Fruit fly (Drosophila melanogaster) whole organism, embryonic: Measurements from ENCODE around the gene CG11679.

Experiments
- Ada2b ChIP-seq: fragments of 200-800 bp; sonication (Bioruptor generic); IDR thresholded peaks from 2 replicates; pipeline ENCODE4 v1.3.6; 2022; ENCODE audit warnings: missing biosample characterization, missing genetic modification characterization
- CG10431 ChIP-seq: fragments of 200-800 bp; sonication (Bioruptor generic); optimal IDR thresholded peaks from 3 replicates; lab custom pipeline; 2018; ENCODE audit warnings: missing biosample characterization, mild to moderate bottlenecking, missing genetic modification characterization
- CG11085 ChIP-seq: fragments of 200-800 bp; sonication (Bioruptor generic); IDR thresholded peaks from 2 replicates; pipeline ENCODE4 v1.3.6; 2022; ENCODE audit warnings: missing biosample characterization, missing genetic modification characterization
- CG11696 ChIP-seq: fragments of 200-800 bp; sonication (Bioruptor generic); IDR thresholded peaks from 2 replicates; pipeline ENCODE4 v1.3.6; 2022; ENCODE audit warnings: missing biosample characterization, missing genetic modification characterization
- CG12744 ChIP-seq: fragments of 200-800 bp; sonication (Bioruptor generic); optimal IDR thresholded peaks from 2 replicates; lab custom pipeline; 2016; ENCODE audit warnings: missing biosample characterization, missing genetic modification characterization
- CG13296 ChIP-seq: fragments of 200-800 bp; sonication (Bioruptor generic); optimal IDR thresholded peaks from 3 replicates; lab custom pipeline; 2018; ENCODE audit warnings: missing biosample characterization, mild to moderate bottlenecking, missing genetic modification characterization
- CG13894 ChIP-seq: fragments of 200-800 bp; sonication (Bioruptor generic); optimal IDR thresholded peaks from 3 replicates; lab custom pipeline; 2018; ENCODE audit warnings: missing biosample characterization, mild to moderate bottlenecking, missing genetic modification characterization, moderate library complexity
- CG15514 ChIP-seq: fragments of 200-800 bp; sonication (Bioruptor generic); optimal IDR thresholded peaks from 3 replicates; lab custom pipeline; 2017; ENCODE audit warnings: missing biosample characterization, missing genetic modification characterization, mild to moderate bottlenecking, moderate library complexity, missing genetic modification reagents
- CG15696 ChIP-seq: fragments of 200-800 bp; sonication (Bioruptor generic); optimal IDR thresholded peaks from 2 replicates; lab custom pipeline; 2019; ENCODE audit warnings: missing biosample characterization, mild to moderate bottlenecking, missing genetic modification characterization, moderate library complexity
- CG1647 ChIP-seq: fragments of 200-800 bp; sonication (Bioruptor generic); optimal IDR thresholded peaks from 3 replicates; lab custom pipeline; 2016; ENCODE audit warnings: missing biosample characterization, missing genetic modification characterization
- CG17359 ChIP-seq: fragments of 200-800 bp; sonication (Bioruptor generic); optimal IDR thresholded peaks from 3 replicates; lab custom pipeline; 2018; ENCODE audit warnings: missing biosample characterization, mild to moderate bottlenecking, missing genetic modification characterization, moderate library complexity
- CG17612 ChIP-seq: fragments of 200-800 bp; sonication (Bioruptor generic); IDR thresholded peaks from 2 replicates; pipeline ENCODE4 v1.3.6; 2022; ENCODE audit warnings: missing biosample characterization, missing genetic modification characterization
- CG1792 ChIP-seq: fragments of 200-800 bp; sonication (Bioruptor generic); optimal IDR thresholded peaks from 2 replicates; lab custom pipeline; 2016; ENCODE audit warnings: missing biosample characterization, missing genetic modification characterization
- CG30020 ChIP-seq: fragments of 200-800 bp; optimal IDR thresholded peaks from 2 replicates; lab custom pipeline; 2019; ENCODE audit warnings: missing biosample characterization, mild to moderate bottlenecking, missing genetic modification characterization, moderate library complexity
- CG31224 ChIP-seq: fragments of 200-800 bp; sonication (Bioruptor generic); IDR thresholded peaks from 2 replicates; pipeline ENCODE4 v1.3.6; 2022; ENCODE audit warnings: missing biosample characterization, missing genetic modification characterization
- CG4617 ChIP-seq: fragments of 200-800 bp; sonication (Bioruptor generic); optimal IDR thresholded peaks from 3 replicates; lab custom pipeline; 2016; ENCODE audit warnings: missing biosample characterization, missing genetic modification characterization, borderline replicate concordance
- CG4707 ChIP-seq: fragments of 200-800 bp; sonication (Bioruptor generic); optimal IDR thresholded peaks from 2 replicates; lab custom pipeline; 2018; ENCODE audit warnings: missing biosample characterization, mild to moderate bottlenecking, missing genetic modification characterization, moderate library complexity
- CG6683 ChIP-seq: fragments of 200-800 bp; sonication (Bioruptor generic); optimal IDR thresholded peaks from 2 replicates; lab custom pipeline; 2017; ENCODE audit warnings: missing biosample characterization, mild to moderate bottlenecking, missing genetic modification characterization, missing genetic modification reagents
- CG7556 ChIP-seq: fragments of 200-800 bp; sonication (Bioruptor generic); optimal IDR thresholded peaks from 2 replicates; lab custom pipeline; 2017; ENCODE audit warnings: missing biosample characterization, mild to moderate bottlenecking, missing genetic modification characterization
- CG9215 ChIP-seq: fragments of 200-800 bp; sonication (Bioruptor generic); IDR thresholded peaks from 2 replicates; pipeline ENCODE4 v1.3.6; 2022; ENCODE audit warnings: missing biosample characterization, missing genetic modification characterization
- CG9876 ChIP-seq: fragments of 200-800 bp; sonication (Bioruptor generic); optimal IDR thresholded peaks from 2 replicates; lab custom pipeline; 2016; ENCODE audit warnings: missing biosample characterization, missing genetic modification characterization
- D ChIP-seq, 2 experiments: fragments of 200-800 bp in 1 of 2; fragments of >200 bp in 1 of 2; sonication (Bioruptor generic) in 1 of 2; optimal IDR thresholded peaks; 2 replicates in 1 of 2; 3 replicates in 1 of 2; lab custom pipeline; 2017; ENCODE audit warnings: mild to moderate bottlenecking in 1 of 2, missing biosample characterization in 1 of 2, missing genetic modification characterization in 1 of 2, missing genetic modification reagents in 1 of 2
- Deaf1 ChIP-seq: fragments of 200-800 bp; optimal IDR thresholded peaks from 3 replicates; lab custom pipeline; 2019; ENCODE audit warnings: missing biosample characterization, mild to moderate bottlenecking, missing genetic modification characterization, moderate library complexity
- Drgx ChIP-seq: fragments of 200-800 bp; sonication (Bioruptor generic); IDR thresholded peaks from 2 replicates; pipeline ENCODE4 v1.3.6; 2022; ENCODE audit warnings: missing biosample characterization, missing genetic modification characterization
- Fer3 ChIP-seq: fragments of 200-800 bp; sonication (Bioruptor generic); optimal IDR thresholded peaks from 2 replicates; lab custom pipeline; 2018; ENCODE audit warnings: missing biosample characterization, mild to moderate bottlenecking, missing genetic modification characterization, moderate library complexity
- HHEX ChIP-seq: fragments of 200-800 bp; sonication (Bioruptor generic); optimal IDR thresholded peaks from 3 replicates; lab custom pipeline; 2017; ENCODE audit warnings: missing biosample characterization, mild to moderate bottlenecking, missing genetic modification characterization, missing genetic modification reagents
- HLHmδ ChIP-seq: fragments of 200-800 bp; sonication (Bioruptor generic); optimal IDR thresholded peaks from 2 replicates; lab custom pipeline; 2018; ENCODE audit warnings: missing biosample characterization, mild to moderate bottlenecking, missing genetic modification characterization, moderate library complexity
- Hand ChIP-seq: fragments of 200-800 bp; sonication (Bioruptor generic); optimal IDR thresholded peaks from 2 replicates; lab custom pipeline; 2017; ENCODE audit warnings: mild to moderate bottlenecking, missing biosample characterization, missing genetic modification reagents, missing genetic modification characterization
- Hmx ChIP-seq: fragments of 200-800 bp; sonication (Bioruptor generic); optimal IDR thresholded peaks from 2 replicates; lab custom pipeline; 2016; ENCODE audit warnings: missing biosample characterization, missing genetic modification characterization
- Hr3 ChIP-seq: fragments of 200-800 bp; sonication (Bioruptor generic); optimal IDR thresholded peaks from 3 replicates; lab custom pipeline; 2016; ENCODE audit warnings: missing biosample characterization, missing genetic modification characterization
- MBD-R2 ChIP-seq: fragments of 200-800 bp; sonication (Bioruptor generic); IDR thresholded peaks from 2 replicates; pipeline ENCODE4 v1.3.6; 2022; ENCODE audit warnings: missing biosample characterization, missing genetic modification characterization
- Mes4 ChIP-seq: fragments of 200-800 bp; sonication (Bioruptor generic); optimal IDR thresholded peaks from 2 replicates; lab custom pipeline; 2016; ENCODE audit warnings: missing biosample characterization, missing genetic modification characterization
- NC2β ChIP-seq: fragments of 200-800 bp; sonication (Bioruptor generic); optimal IDR thresholded peaks from 2 replicates; lab custom pipeline; 2016; ENCODE audit warnings: missing biosample characterization, missing genetic modification characterization
- NfI ChIP-seq: fragments of 200-800 bp; sonication (Bioruptor generic); optimal IDR thresholded peaks from 3 replicates; lab custom pipeline; 2018; ENCODE audit warnings: missing biosample characterization, mild to moderate bottlenecking, missing genetic modification characterization, moderate library complexity
- Ptx1 ChIP-seq: fragments of 200-800 bp; sonication (Bioruptor generic); IDR thresholded peaks from 2 replicates; pipeline ENCODE4 v1.3.6; 2022; ENCODE audit warnings: missing biosample characterization, missing genetic modification characterization
- Vsx1 ChIP-seq: fragments of 200-800 bp; sonication (Bioruptor generic); optimal IDR thresholded peaks from 2 replicates; lab custom pipeline; 2017; ENCODE audit warnings: missing biosample characterization, mild to moderate bottlenecking, missing genetic modification characterization, missing genetic modification reagents
- YL-1 ChIP-seq: fragments of 200-800 bp; sonication (Bioruptor generic); optimal IDR thresholded peaks from 3 replicates; lab custom pipeline; 2017; ENCODE audit warnings: missing biosample characterization, mild to moderate bottlenecking, missing genetic modification characterization
- ac ChIP-seq: fragments of 200-800 bp; sonication (Bioruptor generic); optimal IDR thresholded peaks from 3 replicates; lab custom pipeline; 2017; ENCODE audit warnings: missing biosample characterization, mild to moderate bottlenecking, missing genetic modification characterization
- ara ChIP-seq: fragments of 200-800 bp; sonication (Bioruptor generic); IDR thresholded peaks from 2 replicates; pipeline ENCODE4 v1.3.6; 2022; ENCODE audit warnings: missing biosample characterization, missing genetic modification characterization
- ash1 ChIP-seq: fragments of 200-800 bp; sonication (Bioruptor generic); optimal IDR thresholded peaks from 2 replicates; lab custom pipeline; 2018; ENCODE audit warnings: missing biosample characterization, mild to moderate bottlenecking, missing genetic modification characterization
- disco-r ChIP-seq: fragments of 200-800 bp; sonication (Bioruptor generic); optimal IDR thresholded peaks from 2 replicates; lab custom pipeline; 2016; ENCODE audit warnings: missing biosample characterization, missing genetic modification characterization
- gro ChIP-seq: fragments of 200-800 bp; sonication (Bioruptor generic); optimal IDR thresholded peaks from 2 replicates; lab custom pipeline; 2016; ENCODE audit warnings: missing biosample characterization, missing genetic modification characterization
- hkb ChIP-seq, 2 experiments: fragments of 200-800 bp in 1 of 2; fragments of >200 bp in 1 of 2; sonication (Bioruptor generic) in 1 of 2; IDR thresholded peaks in 1 of 2; optimal IDR thresholded peaks in 1 of 2; 2 replicates each; pipeline versions ENCODE4 v1.3.6 to Lab custom; 2017 to 2022; ENCODE audit warnings: missing biosample characterization in 1 of 2, missing genetic modification characterization in 1 of 2
- jing ChIP-seq: fragments of 200-800 bp; sonication (Bioruptor generic); optimal IDR thresholded peaks from 2 replicates; lab custom pipeline; 2018; ENCODE audit warnings: missing biosample characterization, mild to moderate bottlenecking, missing genetic modification characterization
- mld ChIP-seq: fragments of 200-800 bp; sonication (Bioruptor generic); IDR thresholded peaks from 3 replicates; pipeline ENCODE4 v1.3.6; 2022; ENCODE audit warnings: missing biosample characterization, missing genetic modification characterization; ENCODE audit not compliant: partially characterized antibody
- oc ChIP-seq: fragments of 200-800 bp; sonication (Bioruptor generic); optimal IDR thresholded peaks from 2 replicates; lab custom pipeline; 2018; ENCODE audit warnings: missing biosample characterization, mild to moderate bottlenecking, missing genetic modification characterization, moderate library complexity
- rib ChIP-seq: fragments of 200-800 bp; sonication (Bioruptor generic); IDR thresholded peaks from 2 replicates; pipeline ENCODE4 v1.3.6; 2022; ENCODE audit warnings: missing biosample characterization, missing genetic modification characterization
- ro ChIP-seq: fragments of 200-800 bp; sonication (Bioruptor generic); IDR thresholded peaks from 2 replicates; pipeline ENCODE4 v1.3.6; 2022; ENCODE audit warnings: missing biosample characterization, missing genetic modification characterization
- run ChIP-seq: fragments of 200-800 bp; sonication (Bioruptor generic); optimal IDR thresholded peaks from 3 replicates; lab custom pipeline; 2018; ENCODE audit warnings: missing biosample characterization, mild to moderate bottlenecking, missing genetic modification characterization

Gene CG11679

dm6 chrX:15703720-15704206 lies 35.0 kb downstream of the CG11679 start, which contains the start of the genes Pis and Hap40 (continued):
- TF ChIP-seq Hand (no peak), disco-r (GFP tag; lab: Kevin White, UChicago) (no peak), CG10431 (GFP tag; lab: Kevin White, UChicago) (peak; percentile 23), mld (GFP tag; lab: Robert Waterston, UW) (no peak), CG17612 (no peak), CG9876 (no peak), ro (GFP tag; lab: Robert Waterston, UW) (no peak), Drgx (peak; percentile 47; the same call in 1 of the 2 replicates), hkb (optimal IDR thresholded peaks at IDR 0.05; lab: Kevin White, UChicago) (peak; percentile 88), hkb (GFP tag; IDR thresholded peaks at IDR 0.05; lab: Robert Waterston, UW) (no peak), Fer3 (tag; lab: Kevin White, UChicago) (peak; percentile 66), CG13296 (peak; percentile 24), Ptx1 (peak; percentile 79), rib (GFP tag; lab: Robert Waterston, UW) (no peak), Vsx1 (GFP tag; lab: Kevin White, UChicago) (no peak), CG15696 (tag; lab: Kevin White, UChicago) (peak; percentile 77), ara (GFP tag; lab: Robert Waterston, UW) (no peak), CG15514 (GFP tag; lab: Kevin White, UChicago) (peak; percentile 47), ac (GFP tag; lab: Kevin White, UChicago) (no peak), Ada2b (GFP tag; lab: Robert Waterston, UW) (peak; percentile 59), oc (tag; lab: Kevin White, UChicago) (no peak), CG17359 (tag; lab: Kevin White, UChicago) (peak; percentile 66), CG13894 (tag; lab: Kevin White, UChicago) (peak; percentile 74), run (tag; lab: Kevin White, UChicago) (no peak), D (optimal IDR thresholded peaks at IDR 0.05; lab: Kevin White, UChicago) (no peak), D (GFP tag; optimal IDR thresholded peaks at IDR 0.05; lab: Kevin White, UChicago) (peak; percentile 29), HLHmδ (GFP tag; lab: Kevin White, UChicago) (no peak), CG11696 (GFP tag; lab: Robert Waterston, UW) (no peak), CG12744 (GFP tag; lab: Kevin White, UChicago) (peak; percentile 6), jing (GFP tag; lab: Kevin White, UChicago) (no peak), NfI (GFP tag; lab: Kevin White, UChicago) (peak; percentile 72), HHEX (GFP tag; lab: Kevin White, UChicago) (peak; percentile 64), CG9215 (GFP tag; lab: Robert Waterston, UW) (peak; percentile 82), CG30020 (peak; percentile 93), gro (GFP tag; lab: Kevin White, UChicago) (peak; percentile 41), CG4707 (GFP tag; lab: Kevin White, UChicago) (no peak), Mes4 (GFP tag; lab: Kevin White, UChicago) (no peak), ash1 (GFP tag; lab: Kevin White, UChicago) (no peak), CG11085 (GFP tag; lab: Robert Waterston, UW) (peak; percentile 46; the same call in 1 of the 2 replicates), CG4617 (GFP tag; lab: Kevin White, UChicago) (peak; percentile 77), CG1647 (peak; percentile 48), CG31224 (GFP tag; lab: Robert Waterston, UW) (peak; percentile 58), Deaf1 (tag; lab: Kevin White, UChicago) (peak; percentile 23), CG1792 (no peak), CG7556 (GFP tag; lab: Kevin White, UChicago) (peak; percentile 47), Hr3 (peak; percentile 72), YL-1 (GFP tag; lab: Kevin White, UChicago) (peak; percentile 36), MBD-R2 (GFP tag; lab: Robert Waterston, UW) (peak; percentile 48; the same call in 1 of the 2 replicates), Hmx (GFP tag; lab: Kevin White, UChicago) (peak; percentile 3), NC2β (peak; percentile 10), CG6683 (GFP tag; lab: Kevin White, UChicago) (no peak)
